Worm (Caenorhabditis elegans): ENCODE data around the gene srx-2.

Gene srx-2

DNA sequence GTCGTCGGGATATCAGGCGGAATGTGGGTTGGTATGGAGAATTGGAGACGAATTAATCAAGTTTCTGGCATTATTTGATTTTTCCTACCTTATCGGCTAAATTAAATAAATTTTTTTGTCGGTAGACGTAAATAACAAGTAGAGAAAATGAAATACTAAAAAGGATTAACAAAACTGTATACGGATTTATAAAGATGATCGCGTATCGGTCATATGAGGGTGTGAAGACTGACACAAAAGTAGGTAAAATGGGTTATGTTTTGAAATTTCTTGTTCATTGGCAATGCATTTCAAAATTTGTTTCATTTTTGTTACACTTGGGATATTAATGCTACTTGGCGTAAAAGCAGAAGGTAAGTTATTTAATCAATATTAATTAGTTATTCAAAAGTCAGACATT is 50.2 kb downstream of the srx-2 start, which contains the start of the genes C25E10.16 and C25E10.13:
C25E10.16 (minus strand) TSS at position 101 of the 400 bp plus-strand sequence.
C25E10.13 (plus strand) TSS at position 256 of the 400 bp plus-strand sequence.
- TF ChIP-seq Y5F2A.4 (GFP tag; optimal IDR thresholded peaks at IDR 0.05) (no peak), hlh-11 (tag; optimal IDR thresholded peaks at IDR 0.05) (no peak), ZK337.2 (GFP tag; IDR thresholded peaks at IDR 0.05) (no peak), mdl-1 (tag; optimal IDR thresholded peaks at IDR 0.05) (no peak), unc-39 (tag; optimal IDR thresholded peaks at IDR 0.05) (no peak), mes-2 (tag; optimal IDR thresholded peaks at IDR 0.05; ENCODE audit: poor library complexity, severe bottlenecking) (no peak), dmd-9 (GFP tag; IDR thresholded peaks at IDR 0.05) (no peak), Y75B8A.6 (GFP tag; IDR thresholded peaks at IDR 0.05) (no peak), zip-2 (tag; optimal IDR thresholded peaks at IDR 0.05) (no peak), mdt-29 (GFP tag; IDR thresholded peaks at IDR 0.05) (no peak), tra-1 (GFP tag; IDR thresholded peaks at IDR 0.05) (no peak), vab-7 (GFP tag; IDR thresholded peaks at IDR 0.05) (no peak)

All from whole organism, L4 larva.